Worm (Caenorhabditis elegans) whole organism, L4 larva: ENCODE results near the gene F42G2.2.

ENCODE experiments used
- F10B5.3 ChIP-seq: sonication (generic microtip); optimal IDR thresholded peaks from 2 replicates; lab custom pipeline; 2016; ENCODE audit warnings: mild to moderate bottlenecking, missing genetic modification characterization, missing compliant biosample characterization
- ces-1 ChIP-seq: fragments of 150-350 bp; sonication (generic microtip); optimal IDR thresholded peaks from 4 replicates; lab custom pipeline; 2014; ENCODE audit warnings: missing biosample characterization, missing genetic modification reagents, missing genetic modification characterization
- mep-1 ChIP-seq: fragments of 150-350 bp; sonication (generic microtip); optimal IDR thresholded peaks from 3 replicates; lab custom pipeline; 2014; ENCODE audit warnings: missing biosample characterization, missing genetic modification characterization
- nhr-237 ChIP-seq: sonication (generic microtip); optimal IDR thresholded peaks from 2 replicates; lab custom pipeline; 2017; ENCODE audit warnings: missing biosample characterization, missing genetic modification characterization
- zag-1 ChIP-seq: fragments of 150-350 bp; optimal IDR thresholded peaks from 2 replicates; lab custom pipeline; 2014; ENCODE audit warnings: missing biosample characterization, missing genetic modification characterization
- ztf-11 ChIP-seq: fragments of 150-350 bp; optimal IDR thresholded peaks from 2 replicates; lab custom pipeline; 2014; ENCODE audit warnings: missing biosample characterization, missing genetic modification characterization

- TF ChIP-seq zag-1 (no peak), F10B5.3 (tag; lab: Kevin White, UChicago) (no peak), ces-1 (GFP tag; lab: Kevin White, UChicago) (no peak), ztf-11 (tag; lab: Kevin White, UChicago) (no peak), nhr-237 (no peak), mep-1 (tag; lab: Kevin White, UChicago) (no peak)
Observed at ce11 chrII:2383334-2383733, 38.7 kb upstream of the F42G2.2 start, which contains the start of gene F16G10.8.
